Worm (Caenorhabditis elegans): ENCODE results near the gene F57C7.4.

ce11 chrX:10553048-10553447 is 36.3 kb downstream of the F57C7.4 start:
- TF ChIP-seq hmbx-1 (tag; optimal IDR thresholded peaks at IDR 0.05) (no peak), flt-1 (GFP tag; IDR thresholded peaks at IDR 0.05) (no peak), pes-1 (GFP tag; IDR thresholded peaks at IDR 0.05) (no peak), hmg-4 (GFP tag; optimal IDR thresholded peaks at IDR 0.05) (no peak), hnd-1 (tag; optimal IDR thresholded peaks at IDR 0.05) (no peak), ets-7 (tag; optimal IDR thresholded peaks at IDR 0.05) (no peak), ama-1 (optimal IDR thresholded peaks at IDR 0.05) (no peak), sea-1 (GFP tag; conservative IDR thresholded peaks at IDR 0.05) (no peak), scrt-1 (GFP tag; IDR thresholded peaks at IDR 0.05) (no peak), F13C5.2 (tag; optimal IDR thresholded peaks at IDR 0.05) (no peak), ceh-36 (tag; optimal IDR thresholded peaks at IDR 0.05) (no peak), ceh-13 (GFP tag; optimal IDR thresholded peaks at IDR 0.05) (no peak), B0310.2 (tag; optimal IDR thresholded peaks at IDR 0.05) (no peak)
